Worm (Caenorhabditis elegans): Measurements from ENCODE around the gene arl-6.

DNA sequence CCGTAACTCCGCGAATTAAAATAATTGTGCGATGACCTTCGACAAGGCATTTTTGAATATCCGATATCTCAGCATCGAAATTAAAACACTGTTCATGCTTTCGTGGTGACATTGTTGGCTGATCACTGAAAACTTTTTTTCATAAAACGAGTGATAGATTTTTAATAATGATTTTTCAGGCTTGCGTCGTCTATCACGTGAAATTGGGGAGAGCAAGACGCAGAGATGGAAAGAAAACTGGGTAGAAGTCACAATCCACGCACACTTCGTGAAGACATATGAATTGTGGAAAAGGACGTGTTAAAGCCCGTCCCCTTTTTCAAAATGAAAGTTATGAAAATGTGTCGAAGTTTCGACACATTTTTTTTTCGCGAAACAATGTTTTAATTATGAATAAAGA is 35.1 kb upstream of the arl-6 start, which contains the start of gene nonu-1:
- TF ChIP-seq tbx-37 (GFP tag; conservative IDR thresholded peaks at IDR 0.05) (no peak), aly-1 (tag; optimal IDR thresholded peaks at IDR 0.05) (no peak), ceh-13 (GFP tag; optimal IDR thresholded peaks at IDR 0.05) (no peak), hnd-1 (tag; optimal IDR thresholded peaks at IDR 0.05) (no peak)

All from whole organism, early embryonic.